Fruit fly (Drosophila melanogaster) whole organism, embryonic: Measurements from ENCODE around the gene corto.

ENCODE experiments used
- Antp ChIP-seq: fragments of 200-800 bp; sonication (Bioruptor generic); optimal IDR thresholded peaks from 3 replicates; lab custom pipeline; 2016; ENCODE audit warnings: missing biosample characterization, missing genetic modification characterization
- CG10209 ChIP-seq: fragments of 200-800 bp; sonication (Bioruptor generic); optimal IDR thresholded peaks from 3 replicates; lab custom pipeline; 2017; ENCODE audit warnings: missing biosample characterization, mild to moderate bottlenecking, missing genetic modification characterization, missing genetic modification reagents
- CG10366 ChIP-seq: fragments of 200-800 bp; sonication (Bioruptor generic); IDR thresholded peaks from 2 replicates; pipeline ENCODE4 v1.3.6; 2022; ENCODE audit warnings: missing biosample characterization, missing genetic modification characterization
- CG13894 ChIP-seq: fragments of 200-800 bp; sonication (Bioruptor generic); optimal IDR thresholded peaks from 3 replicates; lab custom pipeline; 2018; ENCODE audit warnings: missing biosample characterization, mild to moderate bottlenecking, missing genetic modification characterization, moderate library complexity
- CG14667 ChIP-seq: fragments of 200-800 bp; sonication (Bioruptor generic); IDR thresholded peaks from 2 replicates; pipeline ENCODE4 v1.3.6; 2022; ENCODE audit warnings: missing biosample characterization, missing genetic modification characterization
- CG1603 ChIP-seq: fragments of 200-800 bp; sonication (Bioruptor generic); optimal IDR thresholded peaks from 2 replicates; lab custom pipeline; 2019; ENCODE audit warnings: missing biosample characterization, mild to moderate bottlenecking, missing genetic modification characterization, moderate library complexity
- CG18599 ChIP-seq: fragments of 200-800 bp; sonication (Bioruptor generic); optimal IDR thresholded peaks from 3 replicates; lab custom pipeline; 2017; ENCODE audit warnings: missing biosample characterization, missing genetic modification characterization, mild to moderate bottlenecking, moderate library complexity, missing genetic modification reagents
- CG2199 ChIP-seq: fragments of 200-800 bp; sonication (Bioruptor generic); IDR thresholded peaks from 3 replicates; pipeline ENCODE4 v1.3.6; 2022; ENCODE audit warnings: missing biosample characterization, missing genetic modification characterization
- CG2202 ChIP-seq: fragments of 200-800 bp; sonication (Bioruptor generic); optimal IDR thresholded peaks from 2 replicates; lab custom pipeline; 2018; ENCODE audit warnings: missing biosample characterization, mild to moderate bottlenecking, missing genetic modification characterization
- CG31441 ChIP-seq: fragments of 200-800 bp; sonication (Bioruptor generic); IDR thresholded peaks from 2 replicates; pipeline ENCODE4 v1.3.6; 2022; ENCODE audit warnings: missing biosample characterization, missing genetic modification characterization
- CG32532 ChIP-seq: fragments of 200-800 bp; sonication (Bioruptor generic); IDR thresholded peaks from 2 replicates; pipeline ENCODE4 v1.3.6; 2022; ENCODE audit warnings: missing biosample characterization, missing genetic modification characterization
- CG34376 ChIP-seq: fragments of 200-800 bp; sonication (Bioruptor generic); optimal IDR thresholded peaks from 2 replicates; lab custom pipeline; 2018; ENCODE audit warnings: missing biosample characterization, mild to moderate bottlenecking, missing genetic modification characterization
- CG3726 ChIP-seq: fragments of 200-800 bp; sonication (Bioruptor generic); IDR thresholded peaks from 3 replicates; pipeline ENCODE4, ENCODE4 v1.3.6; 2022; ENCODE audit warnings: missing biosample characterization, missing genetic modification characterization
- CG4617 ChIP-seq: fragments of 200-800 bp; sonication (Bioruptor generic); optimal IDR thresholded peaks from 3 replicates; lab custom pipeline; 2016; ENCODE audit warnings: missing biosample characterization, missing genetic modification characterization, borderline replicate concordance
- CG4707 ChIP-seq: fragments of 200-800 bp; sonication (Bioruptor generic); optimal IDR thresholded peaks from 2 replicates; lab custom pipeline; 2018; ENCODE audit warnings: missing biosample characterization, mild to moderate bottlenecking, missing genetic modification characterization, moderate library complexity
- CG4730 ChIP-seq: fragments of 200-800 bp; sonication (Bioruptor generic); IDR thresholded peaks from 2 replicates; pipeline ENCODE4 v1.3.6; 2022; ENCODE audit warnings: missing biosample characterization, missing genetic modification characterization
- CG6272 ChIP-seq: fragments of 200-800 bp; sonication (Bioruptor generic); IDR thresholded peaks from 2 replicates; pipeline ENCODE4 v1.3.6; 2022; ENCODE audit warnings: missing biosample characterization, missing genetic modification characterization
- CG6765 ChIP-seq: fragments of 200-800 bp; sonication (Bioruptor generic); optimal IDR thresholded peaks from 3 replicates; lab custom pipeline; 2017; ENCODE audit warnings: missing biosample characterization, mild to moderate bottlenecking, missing genetic modification characterization
- H2.0 ChIP-seq: fragments of 200-800 bp; sonication (Bioruptor generic); IDR thresholded peaks from 2 replicates; pipeline ENCODE4 v1.3.6; 2022; ENCODE audit warnings: missing biosample characterization, missing genetic modification characterization
- MBD-R2 ChIP-seq: fragments of 200-800 bp; sonication (Bioruptor generic); IDR thresholded peaks from 2 replicates; pipeline ENCODE4 v1.3.6; 2022; ENCODE audit warnings: missing biosample characterization, missing genetic modification characterization
- Med ChIP-seq: fragments of 200-800 bp; sonication (Bioruptor generic); peaks from one replicate; lab custom pipeline; 2016; ENCODE audit warnings: missing biosample characterization, missing genetic modification characterization, mild to moderate bottlenecking, inconsistent platforms, moderate library complexity
- Meics ChIP-seq: fragments of 200-800 bp; sonication (Bioruptor generic); optimal IDR thresholded peaks from 2 replicates; lab custom pipeline; 2017; ENCODE audit warnings: missing biosample characterization, mild to moderate bottlenecking, missing genetic modification characterization
- Nf-YA ChIP-seq: fragments of 200-800 bp; sonication (Bioruptor generic); IDR thresholded peaks from 2 replicates; pipeline ENCODE4 v1.3.6; 2022; ENCODE audit warnings: missing biosample characterization, missing genetic modification characterization
- Oaz ChIP-seq: fragments of 200-800 bp; sonication (Bioruptor generic); IDR thresholded peaks from 2 replicates; pipeline ENCODE4 v1.3.6; 2022; ENCODE audit warnings: missing biosample characterization, missing genetic modification characterization
- Rfx ChIP-seq: fragments of 200-800 bp; sonication (Bioruptor generic); IDR thresholded peaks from 2 replicates; pipeline ENCODE4 v1.3.6; 2022; ENCODE audit warnings: missing biosample characterization, missing genetic modification characterization
- Ssrp ChIP-seq: fragments of 200-800 bp; sonication (Bioruptor generic); optimal IDR thresholded peaks from 2 replicates; lab custom pipeline; 2018; ENCODE audit warnings: missing biosample characterization, mild to moderate bottlenecking, missing genetic modification characterization, moderate library complexity
- abd-A ChIP-seq: fragments of 200-800 bp; sonication (Bioruptor generic); optimal IDR thresholded peaks from 3 replicates; lab custom pipeline; 2019; ENCODE audit warnings: missing biosample characterization, mild to moderate bottlenecking, missing genetic modification characterization, moderate library complexity
- aop ChIP-seq: fragments of 200-800 bp; sonication (Bioruptor generic); IDR thresholded peaks from 2 replicates; pipeline ENCODE4 v1.3.6; 2022; ENCODE audit warnings: missing biosample characterization, missing genetic modification characterization
- chinmo ChIP-seq: fragments of 200-800 bp; sonication (Bioruptor generic); IDR thresholded peaks from 4 replicates; pipeline ENCODE4 v1.3.6; 2022; ENCODE audit warnings: missing biosample characterization, missing genetic modification characterization; ENCODE audit not compliant: partially characterized antibody
- crol ChIP-seq: fragments of 200-800 bp; sonication (Bioruptor generic); IDR thresholded peaks from 2 replicates; pipeline ENCODE4 v1.3.6; 2022; ENCODE audit warnings: missing biosample characterization, missing genetic modification characterization
- da ChIP-seq: fragments of 200-800 bp; sonication (Bioruptor generic); optimal IDR thresholded peaks from 2 replicates; lab custom pipeline; 2016; ENCODE audit warnings: missing biosample characterization, missing genetic modification characterization
- dimm ChIP-seq: fragments of 200-800 bp; sonication (Bioruptor generic); IDR thresholded peaks from 2 replicates; pipeline ENCODE4 v1.3.6; 2022; ENCODE audit warnings: missing biosample characterization, missing genetic modification characterization
- gcm ChIP-seq: fragments of 200-800 bp; sonication (Bioruptor generic); optimal IDR thresholded peaks from 2 replicates; lab custom pipeline; 2019; ENCODE audit warnings: missing biosample characterization, mild to moderate bottlenecking, missing genetic modification characterization, moderate library complexity
- kni ChIP-seq: fragments of 200-800 bp; sonication (Bioruptor generic); optimal IDR thresholded peaks from 3 replicates; lab custom pipeline; 2017; ENCODE audit warnings: mild to moderate bottlenecking, missing biosample characterization, missing genetic modification reagents, missing genetic modification characterization
- lab ChIP-seq: fragments of 200-800 bp; sonication (Bioruptor generic); optimal IDR thresholded peaks from 3 replicates; lab custom pipeline; 2017; ENCODE audit warnings: missing biosample characterization, missing genetic modification characterization, mild to moderate bottlenecking, moderate library complexity, missing genetic modification reagents
- lov ChIP-seq, 2 experiments: fragments of 200-800 bp in 1 of 2; fragments of >200 bp in 1 of 2; sonication (Bioruptor generic) in 1 of 2; IDR thresholded peaks in 1 of 2; optimal IDR thresholded peaks in 1 of 2; 2 replicates in 1 of 2; 3 replicates in 1 of 2; pipeline versions ENCODE4 v1.3.6 to Lab custom; 2017 to 2022; ENCODE audit warnings: missing biosample characterization in 1 of 2, missing genetic modification characterization in 1 of 2
- oc ChIP-seq: fragments of 200-800 bp; sonication (Bioruptor generic); optimal IDR thresholded peaks from 2 replicates; lab custom pipeline; 2018; ENCODE audit warnings: missing biosample characterization, mild to moderate bottlenecking, missing genetic modification characterization, moderate library complexity
- pros ChIP-seq: fragments of 200-800 bp; sonication (Bioruptor generic); optimal IDR thresholded peaks from 3 replicates; lab custom pipeline; 2019; ENCODE audit warnings: missing biosample characterization, mild to moderate bottlenecking, missing genetic modification characterization, moderate library complexity
- sens ChIP-seq: fragments of 200-800 bp; sonication (Bioruptor generic); peaks from one replicate; lab custom pipeline; 2016; ENCODE audit warnings: missing biosample characterization, missing genetic modification characterization
- sima ChIP-seq: fragments of 200-800 bp; sonication (Bioruptor generic); optimal IDR thresholded peaks from 2 replicates; lab custom pipeline; 2016; ENCODE audit warnings: missing biosample characterization, missing genetic modification characterization
- slbo ChIP-seq: fragments of 200-800 bp; sonication (Bioruptor generic); IDR thresholded peaks from 2 replicates; pipeline ENCODE4 v1.3.6; 2022; ENCODE audit warnings: missing biosample characterization, missing genetic modification characterization
- sqz ChIP-seq: fragments of 200-800 bp; sonication (Bioruptor generic); optimal IDR thresholded peaks from 3 replicates; lab custom pipeline; 2018; ENCODE audit warnings: missing biosample characterization, mild to moderate bottlenecking, missing genetic modification characterization
- sr ChIP-seq: fragments of 200-800 bp; sonication (Bioruptor generic); IDR thresholded peaks from 3 replicates; pipeline ENCODE4 v1.3.6; 2022; ENCODE audit warnings: missing biosample characterization, missing genetic modification characterization
- tgo ChIP-seq: fragments of 200-800 bp; sonication (Bioruptor generic); IDR thresholded peaks from 3 replicates; pipeline ENCODE4 v1.3.6; 2022; ENCODE audit warnings: missing biosample characterization, missing genetic modification characterization
- twi ChIP-seq: fragments of 200-800 bp; optimal IDR thresholded peaks from 2 replicates; lab custom pipeline; 2019; ENCODE audit warnings: missing biosample characterization, mild to moderate bottlenecking, missing genetic modification characterization, moderate library complexity
- vvl ChIP-seq: fragments of 200-800 bp; sonication (Bioruptor generic); IDR thresholded peaks from 2 replicates; pipeline ENCODE4 v1.3.6; 2022; ENCODE audit warnings: missing biosample characterization, missing genetic modification characterization

Gene corto

dm6 chr3R:5041408-5041807 is 45.5 kb downstream of the corto start (continued):
- TF ChIP-seq CG32532: 0 out of 2 replicates have a peak, but pooled peaks have one; percentile 26
- no peak for TF ChIP-seq da (GFP tag; lab: Kevin White, UChicago)
- peak; percentile 24 for TF ChIP-seq twi (tag; lab: Kevin White, UChicago)
- TF ChIP-seq CG2199: peak; percentile 67; the same call in 1 of the 3 replicates
- 0 out of 2 replicates have a peak, but pooled peaks have one; percentile 7 for TF ChIP-seq Nf-YA
- no peak for TF ChIP-seq CG31441
- TF ChIP-seq gcm (GFP tag; lab: Kevin White, UChicago): peak; percentile 51
- peak; percentile 5 for TF ChIP-seq CG1603 (tag; lab: Kevin White, UChicago)
- 0 out of 2 replicates have a peak, but pooled peaks have one; percentile 4 for TF ChIP-seq aop (GFP tag; lab: Robert Waterston, UW)
- peak; percentile 92 for TF ChIP-seq crol (GFP tag; lab: Robert Waterston, UW)
- TF ChIP-seq CG4707 (GFP tag; lab: Kevin White, UChicago): peak; percentile 8
- no peak for TF ChIP-seq Meics (GFP tag; lab: Kevin White, UChicago)
- TF ChIP-seq Oaz (GFP tag; lab: Robert Waterston, UW): 0 out of 2 replicates have a peak, but pooled peaks have one; percentile 5
- no peak for TF ChIP-seq CG10366 (GFP tag; lab: Robert Waterston, UW)

DNA sequence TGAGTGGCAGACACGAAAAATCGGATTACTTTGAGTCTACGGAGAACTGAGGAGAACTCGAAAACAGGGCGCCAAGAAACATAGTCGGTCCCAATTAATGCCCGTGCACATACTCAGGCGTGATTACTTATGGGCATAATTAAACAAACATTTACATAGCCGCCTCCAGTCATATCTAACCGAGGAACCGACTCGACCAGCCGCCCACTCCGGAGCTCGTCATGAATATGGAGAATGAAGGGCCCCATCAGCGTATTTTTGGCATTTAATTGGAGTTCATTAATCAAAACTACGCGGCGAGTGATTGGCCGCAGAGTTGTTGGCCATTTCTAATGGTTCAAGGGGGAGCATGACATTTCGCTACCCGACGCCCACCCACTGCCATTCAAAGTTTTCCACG is 46.6 kb downstream of the corto start:
- TF ChIP-seq CG4617 (GFP tag; lab: Kevin White, UChicago) (no peak), CG3726 (0 out of 3 replicates have a peak, but pooled peaks have one; percentile 41), lab (GFP tag; lab: Kevin White, UChicago) (peak; percentile 23), vvl (GFP tag; lab: Robert Waterston, UW) (peak; percentile 44), pros (GFP tag; lab: Kevin White, UChicago) (no peak), Rfx (peak; percentile 10; the same call in 1 of the 2 replicates), H2.0 (GFP tag; lab: Robert Waterston, UW) (0 out of 2 replicates have a peak, but pooled peaks have one; percentile 4), slbo (no peak), sens (GFP tag; lab: Kevin White, UChicago) (peak; percentile 23), Med (peak; percentile 69), sr (GFP tag; lab: Robert Waterston, UW) (peak; percentile 55; the same call in 2 of the 3 replicates), CG4730 (GFP tag; lab: Robert Waterston, UW) (no peak), CG13894 (tag; lab: Kevin White, UChicago) (peak; percentile 39), sima (GFP tag; lab: Kevin White, UChicago) (no peak), CG6765 (GFP tag; lab: Kevin White, UChicago) (no peak), CG18599 (GFP tag; lab: Kevin White, UChicago) (peak; percentile 25), lov (optimal IDR thresholded peaks at IDR 0.05; lab: Kevin White, UChicago) (no peak), lov (GFP tag; IDR thresholded peaks at IDR 0.05; lab: Robert Waterston, UW) (0 out of 3 replicates have a peak, but pooled peaks have one; percentile 20), chinmo (GFP tag; lab: Robert Waterston, UW) (0 out of 4 replicates have a peak, but pooled peaks have one; percentile 54)

DNA sequence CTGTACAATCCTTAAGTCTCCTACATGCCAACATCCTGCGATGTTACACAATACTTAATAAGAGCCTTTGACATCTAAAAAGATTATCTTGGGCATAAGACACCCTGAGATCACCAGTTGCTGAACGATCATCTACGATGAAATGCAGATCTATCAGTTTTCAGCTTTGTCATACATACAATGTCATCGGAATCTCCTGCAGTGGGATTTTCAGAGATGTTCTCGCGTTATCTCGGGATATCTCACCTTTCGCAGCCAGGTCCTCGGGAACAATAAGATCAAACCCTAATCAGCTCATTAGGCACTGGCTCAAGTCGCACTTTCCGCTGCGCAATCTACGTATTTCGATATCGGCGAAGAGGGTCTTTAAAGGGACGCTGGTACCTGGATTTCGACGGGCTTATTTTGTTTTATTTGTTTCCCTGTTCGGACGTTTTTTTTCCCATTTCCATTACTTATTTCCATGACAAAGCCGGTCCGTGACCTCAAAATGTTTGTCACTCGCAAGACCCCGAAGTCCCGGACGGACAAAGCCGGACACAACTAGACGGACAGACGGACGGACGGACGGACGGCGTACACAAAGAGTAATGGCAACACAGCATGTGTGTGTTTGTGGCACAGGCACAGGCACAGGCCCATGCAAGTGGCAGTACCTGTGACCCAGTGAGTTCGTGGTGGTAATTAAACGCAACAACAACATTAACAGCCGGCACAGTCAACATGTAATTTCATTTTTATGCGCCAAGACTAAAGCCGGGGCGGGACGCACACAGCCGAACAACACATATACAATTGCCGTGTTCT is 48.0 kb downstream of the corto start:
- TF ChIP-seq abd-A (tag; lab: Kevin White, UChicago): peak; percentile 44
- TF ChIP-seq tgo (GFP tag; lab: Robert Waterston, UW): no peak
- no peak for TF ChIP-seq Antp
- peak; percentile 69 for TF ChIP-seq Med
- peak; percentile 92 for TF ChIP-seq kni (GFP tag; lab: Kevin White, UChicago)
- no peak for TF ChIP-seq CG14667 (GFP tag; lab: Robert Waterston, UW)
- no peak for TF ChIP-seq dimm (GFP tag; lab: Robert Waterston, UW)
- peak; percentile 62 for TF ChIP-seq oc (tag; lab: Kevin White, UChicago)
- TF ChIP-seq CG2202 (tag; lab: Kevin White, UChicago): no peak
- no peak for TF ChIP-seq MBD-R2 (GFP tag; lab: Robert Waterston, UW)
- TF ChIP-seq sqz: peak; percentile 47
- TF ChIP-seq CG2199: peak; percentile 74; the same call in 2 of the 3 replicates
- TF ChIP-seq CG10209 (GFP tag; lab: Kevin White, UChicago): peak; percentile 15
- TF ChIP-seq CG34376: no peak
- no peak for TF ChIP-seq CG6272 (GFP tag; lab: Robert Waterston, UW)
- TF ChIP-seq Ssrp (tag; lab: Kevin White, UChicago): no peak
